Worm (Caenorhabditis elegans) whole organism, L3 larva: ENCODE results near the gene T05A7.3.
A peak's percentile ranks its signal among the peaks of the same experiment; 100 is the strongest.

Source experiments
- R02D3.7 ChIP-seq: fragments of 150-350 bp; optimal IDR thresholded peaks from 2 replicates; lab custom pipeline; 2014; ENCODE audit warnings: missing biosample characterization, missing genetic modification characterization
- ZK546.5 ChIP-seq: sonication (generic microtip); optimal IDR thresholded peaks from 2 replicates; lab custom pipeline; 2017; ENCODE audit warnings: missing biosample characterization, missing genetic modification characterization
- aly-2 ChIP-seq: fragments of 150-350 bp; optimal IDR thresholded peaks from 2 replicates; lab custom pipeline; 2014; ENCODE audit warnings: missing biosample characterization, missing genetic modification characterization
- ama-1 ChIP-seq: fragments of 150-350 bp; optimal IDR thresholded peaks from 2 replicates; lab custom pipeline; 2018
- ceh-82 ChIP-seq: fragments of 150-350 bp; optimal IDR thresholded peaks from 2 replicates; lab custom pipeline; 2014; ENCODE audit warnings: missing biosample characterization, missing genetic modification characterization
- daf-12 ChIP-seq: fragments of 150-350 bp; optimal IDR thresholded peaks from 2 replicates; lab custom pipeline; 2014; ENCODE audit warnings: missing biosample characterization, missing genetic modification reagents, missing genetic modification characterization
- egl-5 ChIP-seq: fragments of 150-350 bp; optimal IDR thresholded peaks from 2 replicates; lab custom pipeline; 2017; ENCODE audit warnings: missing biosample characterization, missing genetic modification reagents, missing genetic modification characterization, inconsistent platforms
- elt-1 ChIP-seq: fragments of 150-350 bp; optimal IDR thresholded peaks from 2 replicates; lab custom pipeline; 2014; ENCODE audit warnings: missing biosample characterization, missing genetic modification characterization
- elt-2 ChIP-seq: sonication (generic microtip); optimal IDR thresholded peaks from 2 replicates; lab custom pipeline; 2016; ENCODE audit warnings: missing genetic modification reagents, mild to moderate bottlenecking, missing genetic modification characterization, missing compliant biosample characterization
- elt-3 ChIP-seq, 3 experiments: fragments of 150-350 bp in 1 of 3; sonication (generic microtip) in 2 of 3; optimal IDR thresholded peaks; 2 replicates in 2 of 3; 4 replicates in 1 of 3; lab custom pipeline; 2014 to 2017; ENCODE audit warnings: missing biosample characterization in 3 of 3, missing genetic modification characterization in 3 of 3
- fkh-10 ChIP-seq: sonication (generic microtip); optimal IDR thresholded peaks from 2 replicates; lab custom pipeline; 2017; ENCODE audit warnings: missing biosample characterization, missing genetic modification reagents, missing genetic modification characterization
- fkh-2 ChIP-seq: fragments of 150-350 bp; optimal IDR thresholded peaks from 2 replicates; lab custom pipeline; 2014; ENCODE audit warnings: missing biosample characterization, missing genetic modification reagents, missing genetic modification characterization
- hmg-11 ChIP-seq: sonication (generic microtip); optimal IDR thresholded peaks from 2 replicates; lab custom pipeline; 2016; ENCODE audit warnings: missing genetic modification characterization, missing compliant biosample characterization
- jun-1 ChIP-seq: fragments of 150-350 bp; optimal IDR thresholded peaks from 2 replicates; lab custom pipeline; 2014; ENCODE audit warnings: missing biosample characterization, missing genetic modification reagents, missing genetic modification characterization
- lin-15B ChIP-seq: fragments of 150-350 bp; optimal IDR thresholded peaks from 2 replicates; lab custom pipeline; 2014; ENCODE audit warnings: missing biosample characterization, missing genetic modification characterization
- lin-39 ChIP-seq: fragments of 150-350 bp; optimal IDR thresholded peaks from 2 replicates; lab custom pipeline; 2018; ENCODE audit warnings: missing biosample characterization, missing genetic modification reagents, missing genetic modification characterization
- lsy-12 ChIP-seq: sonication (generic microtip); optimal IDR thresholded peaks from 2 replicates; lab custom pipeline; 2016; ENCODE audit warnings: mild to moderate bottlenecking, missing genetic modification characterization, missing compliant biosample characterization
- mdl-1 ChIP-seq: fragments of 150-350 bp; optimal IDR thresholded peaks from 2 replicates; lab custom pipeline; 2014; ENCODE audit warnings: missing biosample characterization, missing genetic modification characterization
- nhr-11 ChIP-seq: fragments of 150-350 bp; optimal IDR thresholded peaks from 2 replicates; lab custom pipeline; 2014; ENCODE audit warnings: missing biosample characterization, missing genetic modification characterization
- nhr-12 ChIP-seq: fragments of 150-350 bp; optimal IDR thresholded peaks from 2 replicates; lab custom pipeline; 2014; ENCODE audit warnings: missing biosample characterization, missing genetic modification characterization
- nhr-25 ChIP-seq: sonication (generic microtip); optimal IDR thresholded peaks from 2 replicates; lab custom pipeline; 2017; ENCODE audit warnings: missing biosample characterization, missing genetic modification characterization
- nhr-28 ChIP-seq: fragments of 150-350 bp; optimal IDR thresholded peaks from 2 replicates; lab custom pipeline; 2014; ENCODE audit warnings: missing biosample characterization, missing genetic modification characterization
- nhr-77 ChIP-seq: fragments of 150-350 bp; optimal IDR thresholded peaks from 2 replicates; lab custom pipeline; 2014; ENCODE audit warnings: missing biosample characterization, missing genetic modification characterization
- pha-4 ChIP-seq: fragments of 150-350 bp; optimal IDR thresholded peaks from 2 replicates; lab custom pipeline; 2014; ENCODE audit warnings: missing biosample characterization, missing genetic modification reagents, missing genetic modification characterization
- pqm-1 ChIP-seq: fragments of 150-350 bp; optimal IDR thresholded peaks from 2 replicates; lab custom pipeline; 2017; ENCODE audit warnings: missing biosample characterization, missing genetic modification characterization, inconsistent platforms
- sea-2 ChIP-seq: fragments of 150-350 bp; sonication (generic microtip); optimal IDR thresholded peaks from 4 replicates; lab custom pipeline; 2014; ENCODE audit warnings: missing biosample characterization, missing genetic modification reagents, missing genetic modification characterization
- skn-1 ChIP-seq: fragments of 150-350 bp; optimal IDR thresholded peaks from 2 replicates; lab custom pipeline; 2014; ENCODE audit warnings: missing biosample characterization, missing genetic modification characterization
- snpc-4 ChIP-seq: fragments of 150-350 bp; optimal IDR thresholded peaks from 2 replicates; lab custom pipeline; 2014; ENCODE audit warnings: missing biosample characterization, missing genetic modification characterization
- tbx-2 ChIP-seq: sonication (generic microtip); optimal IDR thresholded peaks from 2 replicates; lab custom pipeline; 2016; ENCODE audit warnings: mild to moderate bottlenecking, missing genetic modification characterization, missing compliant biosample characterization
- unc-39 ChIP-seq: sonication (generic microtip); optimal IDR thresholded peaks from 4 replicates; lab custom pipeline; 2017; ENCODE audit warnings: missing biosample characterization, missing genetic modification characterization
- unc-62 ChIP-seq: fragments of 150-350 bp; sonication (generic microtip); optimal IDR thresholded peaks from 4 replicates; lab custom pipeline; 2014; ENCODE audit warnings: missing biosample characterization, missing genetic modification reagents, missing genetic modification characterization
- zag-1 ChIP-seq: fragments of 150-350 bp; optimal IDR thresholded peaks from 2 replicates; lab custom pipeline; 2014; ENCODE audit warnings: missing biosample characterization, missing genetic modification characterization
- ztf-4 ChIP-seq: fragments of 150-350 bp; optimal IDR thresholded peaks from 2 replicates; lab custom pipeline; 2014; ENCODE audit warnings: missing biosample characterization, missing genetic modification characterization

The T05A7.3 gene

ce11 chrII:4672584-4673110, 2.9 kb upstream of the T05A7.3 start, which contains the start of the genes clec-140 and hmg-11 (continued):
- TF ChIP-seq lsy-12 (tag; lab: Kevin White, UChicago), result peak; percentile 8
- TF ChIP-seq zag-1 (tag; lab: Kevin White, UChicago), result no peak
- TF ChIP-seq nhr-28 (tag; lab: Kevin White, UChicago), result no peak
- TF ChIP-seq R02D3.7 (tag; lab: Kevin White, UChicago), result no peak
- no peak for TF ChIP-seq elt-1 (tag; lab: Kevin White, UChicago)
- no peak for TF ChIP-seq mdl-1
- no peak for TF ChIP-seq pha-4 (tag; lab: Kevin White, UChicago)
- TF ChIP-seq hmg-11 (tag; lab: Kevin White, UChicago), result no peak
- no peak for TF ChIP-seq fkh-2 (tag; lab: Kevin White, UChicago)
- no peak for TF ChIP-seq sea-2 (GFP tag; lab: Kevin White, UChicago)
- TF ChIP-seq unc-62, result no peak
- no peak for TF ChIP-seq ceh-82 (tag; lab: Kevin White, UChicago)
- TF ChIP-seq jun-1 (tag; lab: Kevin White, UChicago), result peak; percentile 45

- TF ChIP-seq ceh-82 (tag; lab: Kevin White, UChicago), result no peak
Measured at ce11 chrII:4673242-4673641, 2.3 kb upstream of the T05A7.3 start.

DNA sequence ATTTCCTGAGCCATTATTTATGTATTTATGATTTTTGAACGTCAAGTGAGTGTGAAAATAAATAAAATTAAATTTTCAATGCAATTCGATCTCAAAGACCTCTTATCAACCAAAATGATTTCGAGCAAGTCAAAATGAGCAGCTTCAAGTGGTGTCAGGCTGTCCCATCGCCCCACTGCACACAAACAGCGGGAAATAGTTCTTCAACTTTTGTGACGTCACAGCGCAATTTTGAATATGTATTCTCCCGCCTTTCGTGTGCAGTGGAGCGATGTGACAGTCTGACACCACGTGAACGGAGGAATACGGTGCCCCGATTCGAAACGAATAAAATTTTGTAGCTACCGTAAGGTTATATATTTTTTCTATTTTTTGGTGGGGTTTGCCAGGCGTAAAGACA, 1.9 kb upstream of the T05A7.3 start:
- TF ChIP-seq ama-1, result peak; percentile 56
- no peak for TF ChIP-seq pha-4 (tag; lab: Kevin White, UChicago)

ce11 chrII:4674188-4674587, 1.4 kb upstream of the T05A7.3 start:
- no peak for TF ChIP-seq fkh-2 (tag; lab: Kevin White, UChicago)
- no peak for TF ChIP-seq zag-1 (tag; lab: Kevin White, UChicago)
- TF ChIP-seq jun-1 (tag; lab: Kevin White, UChicago), result peak; percentile 60
- TF ChIP-seq hmg-11 (tag; lab: Kevin White, UChicago), result no peak
- TF ChIP-seq egl-5 (tag; lab: Kevin White, UChicago), result no peak
- no peak for TF ChIP-seq nhr-28 (tag; lab: Kevin White, UChicago)
- peak; percentile 96 for TF ChIP-seq elt-2 (tag; lab: Kevin White, UChicago)
- TF ChIP-seq pqm-1, result peak; percentile 68
- TF ChIP-seq, all 47 proteins: peak for 3

DNA sequence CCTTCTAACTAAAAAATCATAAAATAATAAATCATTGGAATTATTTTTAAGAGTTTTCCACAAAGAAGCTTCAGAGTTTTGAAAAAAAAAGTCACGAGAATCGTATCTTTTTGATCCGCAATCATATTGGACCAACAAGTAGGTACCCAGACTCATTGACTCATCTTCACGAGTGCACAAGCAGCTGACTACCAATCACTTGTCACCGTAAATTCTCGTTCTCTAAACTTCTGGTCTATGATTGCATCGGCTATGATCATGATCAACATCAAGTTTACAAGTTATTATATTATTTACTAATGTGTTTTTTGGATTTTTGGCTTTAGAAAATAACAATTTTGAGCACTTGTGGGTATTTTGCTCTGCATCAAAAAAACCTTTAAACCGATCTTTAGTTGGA, 660 bp downstream of the T05A7.3 start:
- no peak for TF ChIP-seq aly-2 (tag; lab: Kevin White, UChicago)
- no peak for TF ChIP-seq lin-39 (tag; lab: Kevin White, UChicago)
- no peak for TF ChIP-seq fkh-10

ce11 chrII:4677916-4678315, 2.3 kb downstream of the T05A7.3 start, which contains the start of gene T05A7.1:
Gene T05A7.1 (plus strand): TSS chrII:4678216.
- TF ChIP-seq nhr-12 (tag; lab: Kevin White, UChicago) (no peak), snpc-4 (tag; lab: Kevin White, UChicago) (no peak), R02D3.7 (tag; lab: Kevin White, UChicago) (no peak), elt-1 (tag; lab: Kevin White, UChicago) (no peak), ZK546.5 (tag; lab: Kevin White, UChicago) (no peak), lin-15B (no peak), ztf-4 (tag; lab: Kevin White, UChicago) (no peak), pqm-1 (no peak), fkh-2 (tag; lab: Kevin White, UChicago) (no peak), unc-39 (tag; lab: Kevin White, UChicago) (no peak), sea-2 (GFP tag; lab: Kevin White, UChicago) (no peak), nhr-25 (no peak), nhr-77 (no peak), skn-1 (tag; lab: Kevin White, UChicago) (no peak), nhr-28 (tag; lab: Kevin White, UChicago) (no peak)

DNA sequence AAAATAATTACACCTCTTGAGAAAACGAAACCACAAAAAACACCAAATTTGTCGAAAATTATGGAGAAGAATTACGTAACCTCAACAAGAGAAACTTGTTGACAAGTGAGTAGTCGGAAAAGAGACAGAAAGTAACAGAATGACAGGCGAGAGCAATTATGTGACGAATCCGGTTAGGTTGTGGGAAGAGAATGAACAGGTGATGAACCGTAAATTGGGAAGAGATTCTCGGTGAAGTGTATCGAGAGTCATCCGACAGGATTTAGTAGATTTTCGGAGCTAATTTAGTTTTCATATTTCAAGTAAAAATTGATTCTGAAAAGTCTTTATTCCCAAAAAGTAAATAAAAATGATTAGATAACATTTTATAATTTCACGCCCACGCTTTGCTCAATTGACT, 5.8 kb downstream of the T05A7.3 start, which contains the start of gene T05A7.7:
T05A7.7 (minus strand) TSS at position 101 of the 400 bp plus-strand sequence.
- TF ChIP-seq nhr-11 (tag; lab: Kevin White, UChicago) (no peak), elt-3 (tag; optimal IDR thresholded peaks at IDR 0.05; lab: Kevin White, UChicago) (no peak), pqm-1 (no peak), lin-39 (tag; lab: Kevin White, UChicago) (no peak), tbx-2 (tag; lab: Kevin White, UChicago) (no peak), fkh-10 (no peak), R02D3.7 (tag; lab: Kevin White, UChicago) (no peak), daf-12 (tag; lab: Kevin White, UChicago) (no peak), pha-4 (tag; lab: Kevin White, UChicago) (no peak), nhr-25 (no peak), ZK546.5 (tag; lab: Kevin White, UChicago) (no peak)
